Fruit fly (Drosophila melanogaster): ENCODE data around the gene CG31343.

dm6 chr3R:21739750-21740319 lies 5.2 kb upstream of the CG31343 start, which contains the start of gene CG5849:
- TF ChIP-seq CTCF (optimal IDR thresholded peaks at IDR 0.05) = no peak
- no peak for TF ChIP-seq CG8478 (optimal IDR thresholded peaks at IDR 0.05)

Measured in S2 (cell line).